Worm (Caenorhabditis elegans): ENCODE data around the gene haly-1.

The haly-1 gene

DNA sequence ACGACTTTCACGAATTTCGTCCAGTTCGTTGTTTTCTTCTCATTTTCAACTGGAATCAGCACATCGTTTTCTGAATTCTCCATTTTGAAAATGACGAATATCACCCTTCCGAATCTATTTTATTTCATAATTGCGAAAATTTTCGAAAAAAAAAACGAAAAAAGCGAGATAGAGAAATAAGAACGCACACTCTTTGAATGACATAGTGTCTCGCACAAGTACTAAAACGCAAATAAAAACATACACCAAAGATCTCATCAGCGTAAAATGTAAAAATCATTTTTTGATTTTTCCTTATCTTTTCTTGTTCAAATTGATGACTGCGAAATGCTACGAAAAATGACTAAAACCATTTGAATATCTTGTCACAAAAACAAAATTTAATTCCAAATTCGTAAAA lies 32.1 kb downstream of the haly-1 start, which contains the start of gene pgp-8:
Gene pgp-8 (minus strand): TSS at position 101 of the 400 bp plus-strand sequence.
- TF ChIP-seq ceh-16 (tag; optimal IDR thresholded peaks at IDR 0.05) (no peak), elt-3 (tag; optimal IDR thresholded peaks at IDR 0.05) (no peak), ceh-82 (tag; optimal IDR thresholded peaks at IDR 0.05) (no peak), skn-1 (tag; optimal IDR thresholded peaks at IDR 0.05) (no peak), unc-39 (tag; optimal IDR thresholded peaks at IDR 0.05) (no peak), R02D3.7 (tag; optimal IDR thresholded peaks at IDR 0.05) (no peak), tbx-2 (tag; optimal IDR thresholded peaks at IDR 0.05) (no peak), egl-27 (tag; optimal IDR thresholded peaks at IDR 0.05) (no peak), sea-2 (GFP tag; optimal IDR thresholded peaks at IDR 0.05) (no peak), ZK546.5 (tag; optimal IDR thresholded peaks at IDR 0.05) (no peak), nhr-76 (tag; optimal IDR thresholded peaks at IDR 0.05) (no peak), nhr-28 (tag; optimal IDR thresholded peaks at IDR 0.05) (no peak), aly-2 (tag; optimal IDR thresholded peaks at IDR 0.05) (no peak), nfya-1 (tag; optimal IDR thresholded peaks at IDR 0.05; ENCODE audit: insufficient read depth) (no peak), elt-1 (tag; optimal IDR thresholded peaks at IDR 0.05) (no peak), hmg-11 (tag; optimal IDR thresholded peaks at IDR 0.05) (no peak), eor-1 (tag; optimal IDR thresholded peaks at IDR 0.05) (no peak), nhr-11 (tag; optimal IDR thresholded peaks at IDR 0.05) (no peak), nhr-43 (tag; optimal IDR thresholded peaks at IDR 0.05; ENCODE audit: poor library complexity, severe bottlenecking) (no peak)

ce11 chrX:10862582-10862981 lies 33.8 kb downstream of the haly-1 start:
- TF ChIP-seq nhr-76 (tag; optimal IDR thresholded peaks at IDR 0.05) (no peak), ceh-16 (tag; optimal IDR thresholded peaks at IDR 0.05) (no peak), daf-12 (tag; optimal IDR thresholded peaks at IDR 0.05) (no peak), unc-39 (tag; optimal IDR thresholded peaks at IDR 0.05) (no peak), ZK546.5 (tag; optimal IDR thresholded peaks at IDR 0.05) (no peak), nhr-11 (tag; optimal IDR thresholded peaks at IDR 0.05) (no peak), skn-1 (tag; optimal IDR thresholded peaks at IDR 0.05) (no peak), fos-1 (tag; optimal IDR thresholded peaks at IDR 0.05) (no peak), elt-1 (tag; optimal IDR thresholded peaks at IDR 0.05) (no peak), fkh-2 (tag; optimal IDR thresholded peaks at IDR 0.05) (no peak), lin-39 (tag; optimal IDR thresholded peaks at IDR 0.05) (no peak), jun-1 (tag; optimal IDR thresholded peaks at IDR 0.05) (no peak)

ce11 chrX:10861673-10862072 lies 34.7 kb downstream of the haly-1 start:
- TF ChIP-seq fkh-2 (tag; optimal IDR thresholded peaks at IDR 0.05) (no peak), R02D3.7 (tag; optimal IDR thresholded peaks at IDR 0.05) (no peak), fos-1 (tag; optimal IDR thresholded peaks at IDR 0.05) (no peak), nhr-237 (tag; optimal IDR thresholded peaks at IDR 0.05) (no peak), unc-62 (GFP tag; optimal IDR thresholded peaks at IDR 0.05) (no peak), ceh-16 (tag; optimal IDR thresholded peaks at IDR 0.05) (no peak), pqm-1 (tag; optimal IDR thresholded peaks at IDR 0.05) (no peak), daf-12 (tag; optimal IDR thresholded peaks at IDR 0.05) (no peak), elt-2 (tag; optimal IDR thresholded peaks at IDR 0.05) (no peak), nhr-76 (tag; optimal IDR thresholded peaks at IDR 0.05) (no peak), skn-1 (tag; optimal IDR thresholded peaks at IDR 0.05) (no peak), elt-3 (tag; optimal IDR thresholded peaks at IDR 0.05) (no peak)

DNA sequence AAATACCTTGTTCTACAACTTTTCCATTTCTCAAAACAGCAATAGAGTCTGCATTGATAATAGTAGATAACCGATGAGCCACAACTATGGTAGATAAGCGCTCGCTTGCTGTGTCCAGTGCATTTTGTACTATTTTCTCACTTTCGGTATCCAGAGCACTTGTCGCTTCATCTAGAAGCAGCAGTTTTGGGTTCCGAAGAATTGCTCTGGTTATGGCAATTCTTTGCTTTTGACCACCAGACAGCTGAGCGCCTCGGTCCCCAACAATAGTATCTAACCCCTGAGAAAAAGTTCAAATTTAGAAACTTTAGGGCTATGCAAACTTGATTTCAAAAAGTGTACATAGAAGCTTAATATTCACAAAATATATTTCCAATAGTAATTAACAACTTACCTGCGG lies 36.8 kb downstream of the haly-1 start:
- TF ChIP-seq fkh-10 (GFP tag; optimal IDR thresholded peaks at IDR 0.05) (no peak), lsy-12 (tag; optimal IDR thresholded peaks at IDR 0.05) (no peak), pha-4 (tag; optimal IDR thresholded peaks at IDR 0.05) (no peak), egl-5 (tag; optimal IDR thresholded peaks at IDR 0.05) (no peak), ZK546.5 (tag; optimal IDR thresholded peaks at IDR 0.05) (no peak), ceh-16 (tag; optimal IDR thresholded peaks at IDR 0.05) (no peak), jun-1 (tag; optimal IDR thresholded peaks at IDR 0.05) (no peak), nhr-28 (tag; optimal IDR thresholded peaks at IDR 0.05) (no peak), daf-12 (tag; optimal IDR thresholded peaks at IDR 0.05) (no peak), elt-1 (tag; optimal IDR thresholded peaks at IDR 0.05) (no peak)

ce11 chrX:10859211-10859610 lies 37.2 kb downstream of the haly-1 start, which contains the start of gene pgp-5:
Gene pgp-5, minus strand, starts transcription at chrX:10859297.
- TF ChIP-seq ZK546.5 (tag; optimal IDR thresholded peaks at IDR 0.05) (no peak), fkh-10 (GFP tag; optimal IDR thresholded peaks at IDR 0.05) (no peak), nhr-237 (tag; optimal IDR thresholded peaks at IDR 0.05) (no peak), nhr-43 (tag; optimal IDR thresholded peaks at IDR 0.05; ENCODE audit: poor library complexity, severe bottlenecking) (no peak), nhr-12 (tag; optimal IDR thresholded peaks at IDR 0.05) (no peak), ceh-82 (tag; optimal IDR thresholded peaks at IDR 0.05) (no peak), aly-2 (tag; optimal IDR thresholded peaks at IDR 0.05) (no peak), daf-12 (tag; optimal IDR thresholded peaks at IDR 0.05) (no peak), elt-2 (tag; optimal IDR thresholded peaks at IDR 0.05) (no peak)

Measured in whole organism, L3 larva.